Fruit fly (Drosophila melanogaster) whole organism, prepupa: ENCODE data around the gene mRpL21.

Source experiments
- CG7368 ChIP-seq: fragments of 200-800 bp; sonication (Bioruptor generic); optimal IDR thresholded peaks from 3 replicates; lab custom pipeline; 2016; ENCODE audit warnings: missing biosample characterization, missing genetic modification characterization
- dac ChIP-seq: fragments of 200-800 bp; sonication (Bioruptor generic); optimal IDR thresholded peaks from 2 replicates; lab custom pipeline; 2017; ENCODE audit warnings: missing biosample characterization, mild to moderate bottlenecking, missing genetic modification characterization
- ss ChIP-seq, 2 experiments: fragments of 200-800 bp; sonication (Bioruptor generic); optimal IDR thresholded peaks; 2 replicates in 1 of 2; 3 replicates in 1 of 2; lab custom pipeline; 2017 to 2018; ENCODE audit warnings: mild to moderate bottlenecking in 2 of 2, missing biosample characterization in 2 of 2, missing genetic modification characterization in 2 of 2, moderate library complexity in 1 of 2

DNA sequence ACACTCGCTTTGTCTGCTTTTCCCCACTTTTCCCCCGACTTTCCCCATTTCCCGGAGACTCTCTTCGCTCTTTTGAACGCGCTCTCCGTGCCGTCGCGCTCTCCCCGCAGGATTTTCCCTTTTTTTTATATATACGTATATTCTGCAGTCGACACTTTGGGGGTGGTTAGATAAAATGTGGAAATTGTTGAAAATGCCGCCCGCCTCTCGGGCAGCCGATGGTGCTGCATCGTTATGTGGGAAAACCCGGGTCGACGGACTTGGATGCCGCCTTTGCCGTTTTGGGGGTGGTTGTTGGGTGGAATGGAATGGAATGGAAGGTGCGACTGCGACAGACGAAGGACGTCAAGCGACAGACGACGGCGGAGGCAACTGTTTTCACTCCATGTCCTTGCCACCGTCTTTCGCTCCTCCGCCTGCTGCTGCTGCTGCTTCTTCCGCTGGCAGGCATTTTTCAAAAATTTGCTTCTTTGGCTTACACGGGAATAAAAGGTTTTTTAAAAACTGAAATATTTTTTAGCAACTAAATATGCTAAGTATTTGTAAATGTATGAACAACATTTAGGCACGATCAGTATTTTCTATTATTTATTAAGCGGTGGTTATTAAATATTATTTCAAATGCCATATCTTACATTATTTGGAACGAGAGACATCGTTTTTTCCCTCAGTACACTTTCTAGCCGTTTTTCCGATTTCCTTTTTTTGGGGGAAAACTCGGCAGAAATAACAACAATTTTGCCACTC lies 23.9 kb downstream of the mRpL21 start:
- TF ChIP-seq CG7368 (no peak), ss (GFP tag; optimal IDR thresholded peaks at IDR 0.05; lab: Kevin White, UChicago) (no peak), dac (GFP tag; lab: Kevin White, UChicago) (no peak)
